Fruit fly (Drosophila melanogaster) whole organism, prepupa: ENCODE data around the gene Tis11.
A peak's percentile ranks its signal among the peaks of the same experiment; 100 is the strongest.

ENCODE experiments used
- Blimp-1 ChIP-seq: fragments of 200-800 bp; sonication (Bioruptor generic); optimal IDR thresholded peaks from 3 replicates; lab custom pipeline; 2017; ENCODE audit warnings: missing biosample characterization, missing genetic modification characterization, mild to moderate bottlenecking, moderate library complexity, missing genetic modification reagents
- CG10669 ChIP-seq: fragments of 200-800 bp; sonication (Bioruptor generic); optimal IDR thresholded peaks from 3 replicates; lab custom pipeline; 2018; ENCODE audit warnings: missing biosample characterization, mild to moderate bottlenecking, missing genetic modification characterization, moderate library complexity
- CG11294 ChIP-seq: fragments of 200-800 bp; sonication (Bioruptor generic); IDR thresholded peaks from 2 replicates; pipeline ENCODE4 v1.3.6; 2022; ENCODE audit warnings: missing biosample characterization, missing genetic modification characterization
- CG11902 ChIP-seq: fragments of 200-800 bp; sonication (Bioruptor generic); optimal IDR thresholded peaks from 3 replicates; lab custom pipeline; 2016; ENCODE audit warnings: missing biosample characterization, missing genetic modification characterization
- CG15336 ChIP-seq: fragments of 200-800 bp; sonication (Bioruptor generic); IDR thresholded peaks from 2 replicates; pipeline ENCODE4 v1.3.6; 2022; ENCODE audit warnings: missing biosample characterization, missing genetic modification characterization
- CG1621 ChIP-seq: fragments of 200-800 bp; sonication (Bioruptor generic); optimal IDR thresholded peaks from 3 replicates; lab custom pipeline; 2018; ENCODE audit warnings: missing biosample characterization, mild to moderate bottlenecking, missing genetic modification characterization
- CG16779 ChIP-seq: fragments of 200-800 bp; sonication (Bioruptor generic); optimal IDR thresholded peaks from 3 replicates; lab custom pipeline; 2017; ENCODE audit warnings: missing biosample characterization, mild to moderate bottlenecking, missing genetic modification characterization
- CG3032 ChIP-seq: fragments of 200-800 bp; optimal IDR thresholded peaks from 2 replicates; lab custom pipeline; 2019; ENCODE audit warnings: missing biosample characterization, mild to moderate bottlenecking, missing genetic modification characterization, moderate library complexity
- CG31627 ChIP-seq: fragments of 200-800 bp; sonication (Bioruptor generic); optimal IDR thresholded peaks from 3 replicates; lab custom pipeline; 2016; ENCODE audit warnings: missing biosample characterization, missing genetic modification characterization
- CG32006 ChIP-seq: fragments of 200-800 bp; sonication (Bioruptor generic); optimal IDR thresholded peaks from 3 replicates; lab custom pipeline; 2017; ENCODE audit warnings: missing biosample characterization, mild to moderate bottlenecking, missing genetic modification characterization
- CG34406 ChIP-seq: fragments of 200-800 bp; sonication (Bioruptor generic); optimal IDR thresholded peaks from 3 replicates; lab custom pipeline; 2016; ENCODE audit warnings: missing biosample characterization, missing genetic modification characterization
- CG3919 ChIP-seq: fragments of 200-800 bp; sonication (Bioruptor generic); optimal IDR thresholded peaks from 3 replicates; lab custom pipeline; 2016; ENCODE audit warnings: missing biosample characterization, missing genetic modification characterization
- CG4318 ChIP-seq: fragments of 200-800 bp; sonication (Bioruptor generic); optimal IDR thresholded peaks from 3 replicates; lab custom pipeline; 2017; ENCODE audit warnings: missing biosample characterization, mild to moderate bottlenecking, missing genetic modification characterization
- CG6163 ChIP-seq: fragments of 200-800 bp; sonication (Bioruptor generic); IDR thresholded peaks from 3 replicates; pipeline ENCODE4 v1.3.6; 2022; ENCODE audit warnings: missing biosample characterization, missing genetic modification characterization
- CG6276 ChIP-seq: fragments of 200-800 bp; sonication (Bioruptor generic); optimal IDR thresholded peaks from 2 replicates; lab custom pipeline; 2017; ENCODE audit warnings: missing biosample characterization, mild to moderate bottlenecking, missing genetic modification characterization
- CG6792 ChIP-seq: fragments of 200-800 bp; sonication (Bioruptor generic); optimal IDR thresholded peaks from 3 replicates; lab custom pipeline; 2016; ENCODE audit warnings: missing biosample characterization, missing genetic modification characterization
- CG6808 ChIP-seq: fragments of 200-800 bp; sonication (Bioruptor generic); optimal IDR thresholded peaks from 3 replicates; lab custom pipeline; 2017; ENCODE audit warnings: missing biosample characterization, missing genetic modification characterization, mild to moderate bottlenecking, moderate library complexity, missing genetic modification reagents
- CG6854 ChIP-seq: fragments of 200-800 bp; sonication (Bioruptor generic); optimal IDR thresholded peaks from 2 replicates; lab custom pipeline; 2017; ENCODE audit warnings: missing biosample characterization, mild to moderate bottlenecking, missing genetic modification characterization
- CG7368 ChIP-seq: fragments of 200-800 bp; sonication (Bioruptor generic); optimal IDR thresholded peaks from 3 replicates; lab custom pipeline; 2016; ENCODE audit warnings: missing biosample characterization, missing genetic modification characterization
- CG8119 ChIP-seq: fragments of 200-800 bp; sonication (Bioruptor generic); IDR thresholded peaks from 3 replicates; pipeline ENCODE4 v1.3.6; 2022; ENCODE audit warnings: missing biosample characterization, missing genetic modification characterization
- CG8319 ChIP-seq: fragments of 200-800 bp; sonication (Bioruptor generic); optimal IDR thresholded peaks from 3 replicates; lab custom pipeline; 2016; ENCODE audit warnings: missing biosample characterization, missing genetic modification characterization
- CG8632 ChIP-seq: fragments of 200-800 bp; sonication (Bioruptor generic); optimal IDR thresholded peaks from 3 replicates; lab custom pipeline; 2016; ENCODE audit warnings: missing biosample characterization, missing genetic modification characterization
- Eip75B ChIP-seq: fragments of 200-800 bp; sonication (Bioruptor generic); optimal IDR thresholded peaks from 3 replicates; lab custom pipeline; 2016; ENCODE audit warnings: missing biosample characterization, missing genetic modification characterization
- Eip93F ChIP-seq: fragments of 200-800 bp; sonication (Bioruptor generic); optimal IDR thresholded peaks from 2 replicates; lab custom pipeline; 2016; ENCODE audit warnings: missing biosample characterization, mild to moderate bottlenecking, missing genetic modification characterization
- Ets21C ChIP-seq: fragments of 200-800 bp; sonication (Bioruptor generic); optimal IDR thresholded peaks from 3 replicates; lab custom pipeline; 2016; ENCODE audit warnings: missing biosample characterization, missing genetic modification characterization
- Gug ChIP-seq: fragments of 200-800 bp; sonication (Bioruptor generic); IDR thresholded peaks from 2 replicates; pipeline ENCODE4 v1.3.6; 2022; ENCODE audit warnings: missing biosample characterization, missing genetic modification characterization
- Hr38 ChIP-seq: sonication (Bioruptor generic); optimal IDR thresholded peaks from 2 replicates; lab custom pipeline; 2016; ENCODE audit warnings: missing biosample characterization, missing genetic modification characterization
- Hr4 ChIP-seq: fragments of 200-800 bp; sonication (Bioruptor generic); optimal IDR thresholded peaks from 3 replicates; lab custom pipeline; 2016; ENCODE audit warnings: missing biosample characterization, missing genetic modification characterization
- Lpt ChIP-seq: fragments of 200-800 bp; sonication (Bioruptor generic); optimal IDR thresholded peaks from 3 replicates; lab custom pipeline; 2016; ENCODE audit warnings: missing biosample characterization, missing genetic modification characterization
- Met ChIP-seq: fragments of 200-800 bp; sonication (Bioruptor generic); optimal IDR thresholded peaks from 3 replicates; lab custom pipeline; 2016; ENCODE audit warnings: missing biosample characterization, missing genetic modification characterization
- OdsH ChIP-seq: fragments of 200-800 bp; sonication (Bioruptor generic); optimal IDR thresholded peaks from 3 replicates; lab custom pipeline; 2016; ENCODE audit warnings: missing biosample characterization, missing genetic modification characterization
- Smox ChIP-seq: fragments of 200-800 bp; sonication (Bioruptor generic); optimal IDR thresholded peaks from 3 replicates; lab custom pipeline; 2016; ENCODE audit warnings: missing biosample characterization, missing genetic modification characterization
- Sox14 ChIP-seq: fragments of 200-800 bp; sonication (Bioruptor generic); optimal IDR thresholded peaks from 3 replicates; lab custom pipeline; 2016; ENCODE audit warnings: missing biosample characterization, missing genetic modification characterization
- Sox15 ChIP-seq: fragments of 200-800 bp; sonication (Bioruptor generic); optimal IDR thresholded peaks from 3 replicates; lab custom pipeline; 2016; ENCODE audit warnings: missing biosample characterization, missing genetic modification characterization
- cyc ChIP-seq: fragments of 200-800 bp; sonication (Bioruptor generic); optimal IDR thresholded peaks from 3 replicates; lab custom pipeline; 2016; ENCODE audit warnings: missing biosample characterization, missing genetic modification characterization
- dsx ChIP-seq: fragments of 200-800 bp; optimal IDR thresholded peaks from 3 replicates; lab custom pipeline; 2019; ENCODE audit warnings: missing biosample characterization, mild to moderate bottlenecking, missing genetic modification characterization, moderate library complexity; ENCODE audit not compliant: poor library complexity, severe bottlenecking
- eg ChIP-seq: fragments of 200-800 bp; sonication (Bioruptor generic); IDR thresholded peaks from 3 replicates; pipeline ENCODE4 v1.3.6; 2022; ENCODE audit warnings: missing biosample characterization, missing genetic modification characterization
- esn ChIP-seq: fragments of 200-800 bp; sonication (Bioruptor generic); optimal IDR thresholded peaks from 2 replicates; lab custom pipeline; 2016; ENCODE audit warnings: missing biosample characterization, mild to moderate bottlenecking, missing genetic modification characterization, moderate library complexity
- fd59A ChIP-seq: fragments of 200-800 bp; sonication (Bioruptor generic); optimal IDR thresholded peaks from 2 replicates; lab custom pipeline; 2017; ENCODE audit warnings: missing biosample characterization, mild to moderate bottlenecking, missing genetic modification characterization, missing genetic modification reagents
- fd85E ChIP-seq: fragments of 200-800 bp; sonication (Bioruptor generic); optimal IDR thresholded peaks from 3 replicates; lab custom pipeline; 2016; ENCODE audit warnings: missing biosample characterization, missing genetic modification characterization
- fkh ChIP-seq: fragments of 200-800 bp; sonication (Bioruptor generic); optimal IDR thresholded peaks from 3 replicates; lab custom pipeline; 2017; ENCODE audit warnings: missing biosample characterization, mild to moderate bottlenecking, missing genetic modification characterization, moderate library complexity
- lz ChIP-seq: fragments of 200-800 bp; sonication (Bioruptor generic); optimal IDR thresholded peaks from 3 replicates; lab custom pipeline; 2016; ENCODE audit warnings: missing biosample characterization, missing genetic modification characterization
- net ChIP-seq: fragments of 200-800 bp; sonication (Bioruptor generic); optimal IDR thresholded peaks from 3 replicates; lab custom pipeline; 2016; ENCODE audit warnings: missing biosample characterization, missing genetic modification characterization
- ss ChIP-seq, 2 experiments: fragments of 200-800 bp; sonication (Bioruptor generic); optimal IDR thresholded peaks; 2 replicates in 1 of 2; 3 replicates in 1 of 2; lab custom pipeline; 2017 to 2018; ENCODE audit warnings: mild to moderate bottlenecking in 2 of 2, missing biosample characterization in 2 of 2, missing genetic modification characterization in 2 of 2, moderate library complexity in 1 of 2
- svp ChIP-seq: fragments of 200-800 bp; sonication (Bioruptor generic); peaks from one replicate; lab custom pipeline; 2016; ENCODE audit warnings: missing biosample characterization, missing genetic modification characterization
- topi ChIP-seq: fragments of 200-800 bp; sonication (Bioruptor generic); optimal IDR thresholded peaks from 3 replicates; lab custom pipeline; 2016; ENCODE audit warnings: missing biosample characterization, missing genetic modification characterization
- vri ChIP-seq: fragments of 200-800 bp; sonication (Bioruptor generic); optimal IDR thresholded peaks from 3 replicates; lab custom pipeline; 2016; ENCODE audit warnings: missing biosample characterization, mild to moderate bottlenecking, missing genetic modification characterization

Tis11 gene

dm6 chrX:12660030-12660630 is 915 bp downstream of the Tis11 start (continued):
- TF ChIP-seq OdsH, result no peak
- TF ChIP-seq Ets21C (GFP tag; lab: Kevin White, UChicago), result no peak
- peak; percentile 8 for TF ChIP-seq CG3032 (tag; lab: Kevin White, UChicago)
- TF ChIP-seq CG8119, result 0 out of 3 replicates have a peak, but pooled peaks have one; percentile 15
- peak; percentile 20 for TF ChIP-seq Met (GFP tag; lab: Kevin White, UChicago)
- TF ChIP-seq dsx (GFP tag; lab: Kevin White, UChicago), result peak; percentile 52
- TF ChIP-seq CG34406 (GFP tag; lab: Kevin White, UChicago), result peak; percentile 14
- no peak for TF ChIP-seq Smox (GFP tag; lab: Kevin White, UChicago)
- TF ChIP-seq fd85E (GFP tag; lab: Kevin White, UChicago), result peak; percentile 8
- peak; percentile 5 for TF ChIP-seq CG3919 (GFP tag; lab: Kevin White, UChicago)
- TF ChIP-seq vri (GFP tag; lab: Kevin White, UChicago), result peak; percentile 77
- TF ChIP-seq Sox14 (GFP tag; lab: Kevin White, UChicago), result no peak
- TF ChIP-seq CG6792 (GFP tag; lab: Kevin White, UChicago), result peak; percentile 29
- peak; percentile 53 for TF ChIP-seq CG6808 (GFP tag; lab: Kevin White, UChicago)
- no peak for TF ChIP-seq Eip75B
- no peak for TF ChIP-seq Hr38 (GFP tag; lab: Kevin White, UChicago)
- peak; percentile 26 for TF ChIP-seq Eip93F
- no peak for TF ChIP-seq CG4318 (GFP tag; lab: Kevin White, UChicago)
- no peak for TF ChIP-seq CG6276 (GFP tag; lab: Kevin White, UChicago)
- TF ChIP-seq fkh (GFP tag; lab: Kevin White, UChicago), result peak; percentile 88
- TF ChIP-seq CG10669 (GFP tag; lab: Kevin White, UChicago), result no peak
- peak; percentile 9 for TF ChIP-seq lz (GFP tag; lab: Kevin White, UChicago)

dm6 chrX:12661435-12661949 is 2.3 kb downstream of the Tis11 start:
- peak; percentile 16; the same call in 2 of the 3 replicates for TF ChIP-seq CG6163 (GFP tag; lab: Robert Waterston, UW)
- TF ChIP-seq CG31627 (GFP tag; lab: Kevin White, UChicago), result peak; percentile 16
- peak; percentile 10 for TF ChIP-seq CG6792 (GFP tag; lab: Kevin White, UChicago)
- no peak for TF ChIP-seq CG32006
- TF ChIP-seq net (GFP tag; lab: Kevin White, UChicago), result no peak
- TF ChIP-seq CG7368 (GFP tag; lab: Kevin White, UChicago), result no peak
- TF ChIP-seq topi (GFP tag; lab: Kevin White, UChicago), result peak; percentile 30
- peak; percentile 35 for TF ChIP-seq Met (GFP tag; lab: Kevin White, UChicago)
- peak; percentile 51 for TF ChIP-seq Blimp-1
- TF ChIP-seq lz (GFP tag; lab: Kevin White, UChicago), result peak; percentile 6
- TF ChIP-seq fd85E (GFP tag; lab: Kevin White, UChicago), result no peak
- no peak for TF ChIP-seq CG16779 (tag; lab: Kevin White, UChicago)
- no peak for TF ChIP-seq Gug (GFP tag; lab: Robert Waterston, UW)
- TF ChIP-seq CG8632, result no peak
- no peak for TF ChIP-seq CG8319 (GFP tag; lab: Kevin White, UChicago)
- no peak for TF ChIP-seq eg (GFP tag; lab: Robert Waterston, UW)
- no peak for TF ChIP-seq Hr38 (GFP tag; lab: Kevin White, UChicago)
- TF ChIP-seq Ets21C (GFP tag; lab: Kevin White, UChicago), result no peak
- TF ChIP-seq fd59A (GFP tag; lab: Kevin White, UChicago), result no peak
- TF ChIP-seq Smox (GFP tag; lab: Kevin White, UChicago), result peak; percentile 16
- no peak for TF ChIP-seq CG11294 (GFP tag; lab: Robert Waterston, UW)
- no peak for TF ChIP-seq Sox15 (GFP tag; lab: Kevin White, UChicago)
- TF ChIP-seq ss (GFP tag; optimal IDR thresholded peaks at IDR 0.05; lab: Kevin White, UChicago), result peak; percentile 36 to 59
- 0 out of 2 replicates have a peak, but pooled peaks have one; percentile 25 for TF ChIP-seq CG15336
- TF ChIP-seq CG4318 (GFP tag; lab: Kevin White, UChicago), result no peak
- TF ChIP-seq dsx (GFP tag; lab: Kevin White, UChicago), result peak; percentile 34
- TF ChIP-seq cyc (GFP tag; lab: Kevin White, UChicago), result peak; percentile 36
- TF ChIP-seq vri (GFP tag; lab: Kevin White, UChicago), result peak; percentile 70
- TF ChIP-seq CG1621 (tag; lab: Kevin White, UChicago), result no peak
- TF ChIP-seq esn (GFP tag; lab: Kevin White, UChicago), result peak; percentile 50
- no peak for TF ChIP-seq CG6276 (GFP tag; lab: Kevin White, UChicago)
- no peak for TF ChIP-seq CG11902 (GFP tag; lab: Kevin White, UChicago)
- no peak for TF ChIP-seq Hr4
- peak; percentile 6 for TF ChIP-seq CG6854 (GFP tag; lab: Kevin White, UChicago)
- TF ChIP-seq svp, result no peak
- no peak for TF ChIP-seq CG8119
- no peak for TF ChIP-seq Lpt (GFP tag; lab: Kevin White, UChicago)
